ENCODE assay signal across 2 fruit fly cellular contexts in the genomic region with DNA sequence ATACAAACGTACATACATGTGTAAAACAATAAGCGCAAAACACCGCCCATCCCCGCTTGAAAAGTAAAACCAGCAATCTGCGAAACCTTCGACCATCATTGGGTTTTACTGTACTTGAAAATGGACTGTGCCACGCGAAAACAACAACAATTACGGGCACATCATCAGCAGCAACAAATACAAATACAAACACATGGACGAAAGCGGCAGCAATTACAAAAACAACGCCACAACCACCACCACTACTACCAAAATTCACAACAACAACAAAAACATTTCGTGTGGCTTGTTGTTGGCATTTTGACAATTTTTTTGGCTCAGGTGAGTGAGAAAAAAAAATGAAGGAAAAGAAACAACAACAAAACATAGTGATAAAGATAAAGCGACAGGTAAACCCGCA.
TF ChIP-seq lines count a peak whose summit lies in the region.

No protein-coding gene starts in this region.

- no peak for TF ChIP-seq CTCF in whole organism, embryonic (GFP tag; optimal IDR thresholded peaks at IDR 0.05; lab: Kevin White, UChicago)

TF ChIP-seq in whole organism, embryonic, 481 proteins besides CTCF, POLR2A, EP300 and RAD21 (continues in another document):
- TF ChIP-seq CG12942 (GFP tag; optimal IDR thresholded peaks at IDR 0.05; lab: Kevin White, UChicago): no peak
- no peak for TF ChIP-seq Dll (GFP tag; IDR thresholded peaks at IDR 0.05; lab: Robert Waterston, UW; ENCODE audit: partially characterized antibody)
- TF ChIP-seq Med (GFP tag; lab: Kevin White, UChicago): peak; percentile 53
- TF ChIP-seq CG3065 (GFP tag; optimal IDR thresholded peaks at IDR 0.05; lab: Kevin White, UChicago): no peak
- no peak for TF ChIP-seq CG12659 (GFP tag; optimal IDR thresholded peaks at IDR 0.05; lab: Kevin White, UChicago)
- no peak for TF ChIP-seq CG32532 (GFP tag; IDR thresholded peaks at IDR 0.05; lab: Robert Waterston, UW)
- TF ChIP-seq Hey (tag; optimal IDR thresholded peaks at IDR 0.05; lab: Kevin White, UChicago): no peak
- no peak for TF ChIP-seq unc-4 (GFP tag; IDR thresholded peaks at IDR 0.05; lab: Robert Waterston, UW; ENCODE audit: partially characterized antibody)
- TF ChIP-seq pho (GFP tag; optimal IDR thresholded peaks at IDR 0.05; lab: Kevin White, UChicago): no peak
- TF ChIP-seq cad (GFP tag; optimal IDR thresholded peaks at IDR 0.05; lab: Kevin White, UChicago): no peak
- TF ChIP-seq CG15514 (GFP tag; optimal IDR thresholded peaks at IDR 0.05; lab: Kevin White, UChicago): no peak
- no peak for TF ChIP-seq sr (GFP tag; IDR thresholded peaks at IDR 0.05; lab: Robert Waterston, UW)
- TF ChIP-seq lola (GFP tag; optimal IDR thresholded peaks at IDR 0.05; lab: Kevin White, UChicago): no peak
- TF ChIP-seq Vsx1 (GFP tag; optimal IDR thresholded peaks at IDR 0.05; lab: Kevin White, UChicago): no peak
- TF ChIP-seq cg (GFP tag; optimal IDR thresholded peaks at IDR 0.05; lab: Kevin White, UChicago): peak; percentile 52
- no peak for TF ChIP-seq CG10565 (GFP tag; optimal IDR thresholded peaks at IDR 0.05; lab: Kevin White, UChicago)
- TF ChIP-seq Atf3 (GFP tag; optimal IDR thresholded peaks at IDR 0.05; lab: Kevin White, UChicago): no peak
- no peak for TF ChIP-seq CG9437 (GFP tag; optimal IDR thresholded peaks at IDR 0.05; lab: Kevin White, UChicago)
- TF ChIP-seq CG4360 (GFP tag; IDR thresholded peaks at IDR 0.05; lab: Robert Waterston, UW): peak; percentile 98
- no peak for TF ChIP-seq ATbp (GFP tag; optimal IDR thresholded peaks at IDR 0.05; lab: Kevin White, UChicago)
- TF ChIP-seq Drgx (GFP tag; IDR thresholded peaks at IDR 0.05; lab: Robert Waterston, UW): 0 out of 2 replicates have a peak, but pooled peaks have one; percentile 10
- TF ChIP-seq Blimp-1 (GFP tag; optimal IDR thresholded peaks at IDR 0.05; lab: Kevin White, UChicago): no peak
- peak; percentile 86 for TF ChIP-seq sqz (GFP tag; optimal IDR thresholded peaks at IDR 0.05; lab: Kevin White, UChicago)
- no peak for TF ChIP-seq hbn (GFP tag; IDR thresholded peaks at IDR 0.05; lab: Robert Waterston, UW; ENCODE audit: partially characterized antibody)
- TF ChIP-seq toy (GFP tag; IDR thresholded peaks at IDR 0.05; lab: Robert Waterston, UW): no peak
- TF ChIP-seq CG15479 (GFP tag; optimal IDR thresholded peaks at IDR 0.05; lab: Kevin White, UChicago): peak; percentile 45
- no peak for TF ChIP-seq zf30C (GFP tag; optimal IDR thresholded peaks at IDR 0.05; lab: Kevin White, UChicago)
- no peak for TF ChIP-seq dpn (GFP tag; optimal IDR thresholded peaks at IDR 0.05; lab: Kevin White, UChicago)
- no peak; the same call in 1 of the 2 replicates for TF ChIP-seq CG9932 (GFP tag; IDR thresholded peaks at IDR 0.05; lab: Robert Waterston, UW)
- TF ChIP-seq CG12299 (tag; optimal IDR thresholded peaks at IDR 0.05; lab: Kevin White, UChicago): no peak
- TF ChIP-seq amos (GFP tag; IDR thresholded peaks at IDR 0.05; lab: Robert Waterston, UW; ENCODE audit: partially characterized antibody): no peak
- no peak for TF ChIP-seq CG6175 (GFP tag; IDR thresholded peaks at IDR 0.05; lab: Robert Waterston, UW)
- TF ChIP-seq H2.0 (GFP tag; IDR thresholded peaks at IDR 0.05; lab: Robert Waterston, UW): no peak
- TF ChIP-seq rib (GFP tag; IDR thresholded peaks at IDR 0.05; lab: Robert Waterston, UW): no peak
- TF ChIP-seq da (GFP tag; optimal IDR thresholded peaks at IDR 0.05; lab: Kevin White, UChicago): no peak
- TF ChIP-seq chinmo (GFP tag; IDR thresholded peaks at IDR 0.05; lab: Robert Waterston, UW; ENCODE audit: partially characterized antibody): no peak
- no peak for TF ChIP-seq so (GFP tag; IDR thresholded peaks at IDR 0.05; lab: Robert Waterston, UW)
- no peak for TF ChIP-seq CG10959 (GFP tag; IDR thresholded peaks at IDR 0.05; lab: Robert Waterston, UW)
- no peak for TF ChIP-seq CG11504 (tag; optimal IDR thresholded peaks at IDR 0.05; lab: Kevin White, UChicago)
- TF ChIP-seq Hmx (GFP tag; optimal IDR thresholded peaks at IDR 0.05; lab: Kevin White, UChicago): no peak
- no peak for TF ChIP-seq klu (GFP tag; IDR thresholded peaks at IDR 0.05; lab: Robert Waterston, UW)
- TF ChIP-seq kni (GFP tag; optimal IDR thresholded peaks at IDR 0.05; lab: Kevin White, UChicago): no peak
- no peak for TF ChIP-seq oc (tag; optimal IDR thresholded peaks at IDR 0.05; lab: Kevin White, UChicago)
- no peak for TF ChIP-seq pan (optimal IDR thresholded peaks at IDR 0.05; lab: Kevin White, UChicago)
- no peak for TF ChIP-seq pan (GFP tag; optimal IDR thresholded peaks at IDR 0.05 in 1 of 2, IDR thresholded peaks at IDR 0.05 in 1 of 2)

TF ChIP-seq in whole organism, prepupa, 60 proteins besides CTCF, POLR2A, EP300 and RAD21:
- TF ChIP-seq Sox102F (GFP tag; optimal IDR thresholded peaks at IDR 0.05; lab: Kevin White, UChicago): no peak
- TF ChIP-seq CG31627 (GFP tag; optimal IDR thresholded peaks at IDR 0.05; lab: Kevin White, UChicago): no peak
- TF ChIP-seq CG3032 (tag; optimal IDR thresholded peaks at IDR 0.05; lab: Kevin White, UChicago): no peak
- TF ChIP-seq eg (GFP tag; IDR thresholded peaks at IDR 0.05; lab: Robert Waterston, UW): 0 out of 3 replicates have a peak, but pooled peaks have one; percentile 6
- TF ChIP-seq CG6792 (GFP tag; optimal IDR thresholded peaks at IDR 0.05; lab: Kevin White, UChicago): no peak
- TF ChIP-seq fkh (GFP tag; optimal IDR thresholded peaks at IDR 0.05; lab: Kevin White, UChicago): peak; percentile 4
- no peak for TF ChIP-seq CG4318 (GFP tag; optimal IDR thresholded peaks at IDR 0.05; lab: Kevin White, UChicago)
TF ChIP-seq in whole organism, prepupa: peak in this region for 2.
